Fruit fly (Drosophila melanogaster): Measurements from ENCODE around the gene CG4461.
A peak's percentile ranks its signal among the peaks of the same experiment; 100 is the strongest.

Gene CG4461

dm6 chr3L:9383345-9384075, 8.3 kb downstream of the CG4461 start, which contains the start of gene Hsp27:
TSS of gene Hsp27 (plus strand) at chr3L:9384063.
- TF ChIP-seq noc (tag; optimal IDR thresholded peaks at IDR 0.05): peak; percentile 98

- no peak for TF ChIP-seq noc (tag; optimal IDR thresholded peaks at IDR 0.05)
Measured at dm6 chr3L:9384445-9385079, 9.3 kb downstream of the CG4461 start.

dm6 chr3L:9391340-9391980, 16.2 kb downstream of the CG4461 start:
- TF ChIP-seq noc (tag; optimal IDR thresholded peaks at IDR 0.05): no peak

dm6 chr3L:9396038-9396437, 20.8 kb downstream of the CG4461 start:
- TF ChIP-seq noc (tag; optimal IDR thresholded peaks at IDR 0.05): no peak

dm6 chr3L:9396704-9397103, 21.5 kb downstream of the CG4461 start:
- no peak for TF ChIP-seq noc (tag; optimal IDR thresholded peaks at IDR 0.05)

dm6 chr3L:9397156-9397555, 21.9 kb downstream of the CG4461 start:
- TF ChIP-seq noc (tag; optimal IDR thresholded peaks at IDR 0.05): peak; percentile 89

dm6 chr3L:9398028-9398427, 22.8 kb downstream of the CG4461 start:
- no peak for TF ChIP-seq noc (tag; optimal IDR thresholded peaks at IDR 0.05)

dm6 chr3L:9398435-9398981, 23.3 kb downstream of the CG4461 start:
- no peak for TF ChIP-seq noc (tag; optimal IDR thresholded peaks at IDR 0.05)

- TF ChIP-seq noc (tag; optimal IDR thresholded peaks at IDR 0.05): peak; percentile 16
Measured at dm6 chr3L:9399013-9399750, 24.0 kb downstream of the CG4461 start, which contains the start of gene CG4080. TSS of gene CG4080 (minus strand) at chr3L:9399227.

dm6 chr3L:9399855-9400254, 24.6 kb downstream of the CG4461 start:
- no peak for TF ChIP-seq noc (tag; optimal IDR thresholded peaks at IDR 0.05)

dm6 chr3L:9400697-9401353, 25.6 kb downstream of the CG4461 start:
- TF ChIP-seq noc (tag; optimal IDR thresholded peaks at IDR 0.05): no peak

- no peak for TF ChIP-seq noc (tag; optimal IDR thresholded peaks at IDR 0.05)
Measured at dm6 chr3L:9401354-9402156, 26.3 kb downstream of the CG4461 start.

- no peak for TF ChIP-seq noc (tag; optimal IDR thresholded peaks at IDR 0.05)
Measured at dm6 chr3L:9402157-9402890, 27.1 kb downstream of the CG4461 start, which contains the start of gene eIF4E1. TSS of gene eIF4E1 (minus strand) at chr3L:9402460.

- TF ChIP-seq noc (tag; optimal IDR thresholded peaks at IDR 0.05): no peak
Measured at dm6 chr3L:9404497-9404896, 29.3 kb downstream of the CG4461 start, which contains the start of gene Cpr67B. TSS of gene Cpr67B (plus strand) at chr3L:9404797.
